Worm (Caenorhabditis elegans) whole organism, early embryonic: ENCODE results near the gene ccdc-47.

Experiments
- F13C5.2 ChIP-seq: sonication (generic microtip); optimal IDR thresholded peaks from 2 replicates; lab custom pipeline; 2017; ENCODE audit warnings: mild to moderate bottlenecking, missing genetic modification characterization, inconsistent platforms, missing compliant biosample characterization
- aly-1 ChIP-seq: sonication (generic microtip); optimal IDR thresholded peaks from 2 replicates; lab custom pipeline; 2016; ENCODE audit warnings: missing genetic modification characterization, missing compliant biosample characterization
- ama-1 ChIP-seq: fragments of 150-350 bp; optimal IDR thresholded peaks from 2 replicates; lab custom pipeline; 2014
- ceh-13 ChIP-seq: fragments of 200-800 bp; sonication (Bioruptor generic); optimal IDR thresholded peaks from 2 replicates; lab custom pipeline; 2018; ENCODE audit warnings: mild to moderate bottlenecking, missing genetic modification characterization, missing compliant biosample characterization
- ets-7 ChIP-seq: sonication (generic microtip); optimal IDR thresholded peaks from 2 replicates; lab custom pipeline; 2016; ENCODE audit warnings: missing genotype, missing genetic modification characterization, missing compliant biosample characterization
- flt-1 ChIP-seq: fragments of 200-800 bp; sonication (Bioruptor generic); IDR thresholded peaks from 2 replicates; pipeline ENCODE4 v1.3.6; 2022; ENCODE audit warnings: missing genetic modification characterization, missing compliant biosample characterization
- hmbx-1 ChIP-seq: sonication (generic microtip); optimal IDR thresholded peaks from 2 replicates; lab custom pipeline; 2016; ENCODE audit warnings: mild to moderate bottlenecking, missing genetic modification characterization, missing compliant biosample characterization
- hmg-4 ChIP-seq: fragments of 200-800 bp; sonication (Bioruptor generic); optimal IDR thresholded peaks from 2 replicates; lab custom pipeline; 2018; ENCODE audit warnings: mild to moderate bottlenecking, missing genetic modification characterization, missing compliant biosample characterization
- hnd-1 ChIP-seq: sonication (generic microtip); optimal IDR thresholded peaks from 2 replicates; lab custom pipeline; 2016; ENCODE audit warnings: missing genetic modification characterization, missing compliant biosample characterization
- pes-1 ChIP-seq: fragments of 200-800 bp; sonication (Bioruptor generic); IDR thresholded peaks from 2 replicates; pipeline ENCODE4 v1.3.6; 2022; ENCODE audit warnings: missing genetic modification reagents, missing genetic modification characterization, missing compliant biosample characterization
- sea-1 ChIP-seq: fragments of 200-800 bp; sonication (Bioruptor generic); conservative IDR thresholded peaks from 2 replicates; pipeline ENCODE4 v1.3.6; 2022; ENCODE audit warnings: missing genetic modification characterization, missing compliant biosample characterization
- tbx-11 ChIP-seq: fragments of 200-800 bp; sonication (Bioruptor generic); IDR thresholded peaks from 2 replicates; pipeline ENCODE4 v1.3.6; 2022; ENCODE audit warnings: missing genetic modification characterization, missing compliant biosample characterization
- tbx-37 ChIP-seq: fragments of 200-800 bp; sonication (Bioruptor generic); conservative IDR thresholded peaks from 2 replicates; pipeline ENCODE4 v1.3.6; 2022; ENCODE audit warnings: missing genetic modification reagents, missing genetic modification characterization, missing compliant biosample characterization
- tra-4 ChIP-seq: sonication (generic microtip); optimal IDR thresholded peaks from 2 replicates; lab custom pipeline; 2017; ENCODE audit warnings: missing genetic modification characterization, missing compliant biosample characterization

- TF ChIP-seq aly-1 (tag; lab: Kevin White, UChicago) (no peak), hmbx-1 (tag; lab: Kevin White, UChicago) (no peak), tbx-11 (no peak), hmg-4 (GFP tag; lab: Kevin White, UChicago) (no peak), ama-1 (no peak), ets-7 (tag; lab: Kevin White, UChicago) (no peak), hnd-1 (tag; lab: Kevin White, UChicago) (no peak), flt-1 (GFP tag; lab: Robert Waterston, UW) (no peak), ceh-13 (GFP tag; lab: Kevin White, UChicago) (no peak), F13C5.2 (tag; lab: Kevin White, UChicago) (no peak), tra-4 (no peak), pes-1 (GFP tag; lab: Robert Waterston, UW) (no peak), tbx-37 (no peak), sea-1 (no peak)
Measured at ce11 chrIII:3926801-3927200, 10.0 kb downstream of the ccdc-47 start.
